Fruit fly (Drosophila melanogaster) whole organism, embryonic: ENCODE measurements around the gene Or94b.
A peak's percentile ranks its signal among the peaks of the same experiment; 100 is the strongest.

Experiments used
- Abd-B ChIP-seq: fragments of 200-800 bp; sonication (Bioruptor generic); optimal IDR thresholded peaks from 2 replicates; lab custom pipeline; 2018; ENCODE audit warnings: missing biosample characterization, mild to moderate bottlenecking, missing genetic modification characterization, moderate library complexity
- Atf6 ChIP-seq: fragments of 200-800 bp; sonication (Bioruptor generic); IDR thresholded peaks from 2 replicates; pipeline ENCODE4 v1.3.6; 2022; ENCODE audit warnings: missing biosample characterization, missing genetic modification characterization
- BtbVII ChIP-seq: fragments of 200-800 bp; sonication (Bioruptor generic); optimal IDR thresholded peaks from 3 replicates; lab custom pipeline; 2017; ENCODE audit warnings: missing biosample characterization, mild to moderate bottlenecking, missing genetic modification characterization
- CG10267 ChIP-seq: fragments of 200-800 bp; sonication (Bioruptor generic); optimal IDR thresholded peaks from 2 replicates; lab custom pipeline; 2018; ENCODE audit warnings: missing biosample characterization, mild to moderate bottlenecking, missing genetic modification characterization, moderate library complexity
- CG10321 ChIP-seq: fragments of 200-800 bp; sonication (Bioruptor generic); IDR thresholded peaks from 2 replicates; pipeline ENCODE4 v1.3.6; 2022; ENCODE audit warnings: missing biosample characterization, missing genetic modification characterization
- CG10366 ChIP-seq: fragments of 200-800 bp; sonication (Bioruptor generic); IDR thresholded peaks from 2 replicates; pipeline ENCODE4 v1.3.6; 2022; ENCODE audit warnings: missing biosample characterization, missing genetic modification characterization
- CG10959 ChIP-seq: fragments of 200-800 bp; sonication (Bioruptor generic); IDR thresholded peaks from 2 replicates; pipeline ENCODE4 v1.3.6; 2022; ENCODE audit warnings: missing biosample characterization, missing genetic modification characterization
- CG11456 ChIP-seq: fragments of 200-800 bp; sonication (Bioruptor generic); IDR thresholded peaks from 3 replicates; pipeline ENCODE4 v1.3.6; 2022; ENCODE audit warnings: missing biosample characterization, missing genetic modification characterization
- CG12769 ChIP-seq: fragments of 200-800 bp; sonication (Bioruptor generic); optimal IDR thresholded peaks from 2 replicates; lab custom pipeline; 2019; ENCODE audit warnings: missing biosample characterization, mild to moderate bottlenecking, missing genetic modification characterization, moderate library complexity
- CG14014 ChIP-seq: fragments of 200-800 bp; sonication (Bioruptor generic); IDR thresholded peaks from 2 replicates; pipeline ENCODE4 v1.3.6; 2022; ENCODE audit warnings: missing biosample characterization, missing genetic modification characterization
- CG14441 ChIP-seq: fragments of 200-800 bp; sonication (Bioruptor generic); IDR thresholded peaks from 2 replicates; pipeline ENCODE4 v1.3.6; 2022; ENCODE audit warnings: missing biosample characterization, missing genetic modification characterization
- CG14965 ChIP-seq: fragments of 200-800 bp; sonication (Bioruptor generic); optimal IDR thresholded peaks from 2 replicates; lab custom pipeline; 2016; ENCODE audit warnings: missing biosample characterization, missing genetic modification characterization, borderline replicate concordance
- CG15269 ChIP-seq: fragments of 200-800 bp; sonication (Bioruptor generic); optimal IDR thresholded peaks from 2 replicates; lab custom pipeline; 2018; ENCODE audit warnings: missing biosample characterization, mild to moderate bottlenecking, missing genetic modification characterization, moderate library complexity
- CG18619 ChIP-seq: fragments of 200-800 bp; sonication (Bioruptor generic); optimal IDR thresholded peaks from 3 replicates; lab custom pipeline; 2017; ENCODE audit warnings: missing biosample characterization, mild to moderate bottlenecking, missing genetic modification characterization
- CG3407 ChIP-seq: fragments of 200-800 bp; sonication (Bioruptor generic); optimal IDR thresholded peaks from 2 replicates; lab custom pipeline; 2018; ENCODE audit warnings: missing biosample characterization, mild to moderate bottlenecking, missing genetic modification characterization
- CG3847 ChIP-seq: fragments of 200-800 bp; sonication (Bioruptor generic); IDR thresholded peaks from 2 replicates; pipeline ENCODE4 v1.3.6; 2022; ENCODE audit warnings: missing biosample characterization, missing genetic modification characterization
- CG3995 ChIP-seq: fragments of 200-800 bp; sonication (Bioruptor generic); optimal IDR thresholded peaks from 3 replicates; lab custom pipeline; 2016; ENCODE audit warnings: missing biosample characterization, missing genetic modification characterization
- CG5953 ChIP-seq: fragments of 200-800 bp; sonication (Bioruptor generic); IDR thresholded peaks from 2 replicates; pipeline ENCODE4 v1.3.6; 2022; ENCODE audit warnings: missing biosample characterization, missing genetic modification characterization
- CG6683 ChIP-seq: fragments of 200-800 bp; sonication (Bioruptor generic); optimal IDR thresholded peaks from 2 replicates; lab custom pipeline; 2017; ENCODE audit warnings: missing biosample characterization, mild to moderate bottlenecking, missing genetic modification characterization, missing genetic modification reagents
- CG9932 ChIP-seq: fragments of 200-800 bp; sonication (Bioruptor generic); IDR thresholded peaks from 2 replicates; pipeline ENCODE4 v1.3.6; 2022; ENCODE audit warnings: missing biosample characterization, missing genetic modification characterization
- CHES-1-like ChIP-seq: fragments of 200-800 bp; sonication (Bioruptor generic); optimal IDR thresholded peaks from 2 replicates; lab custom pipeline; 2016; ENCODE audit warnings: missing biosample characterization, missing genetic modification characterization
- Dbx ChIP-seq: fragments of 200-800 bp; sonication (Bioruptor generic); IDR thresholded peaks from 3 replicates; pipeline ENCODE4 v1.3.6; 2022; ENCODE audit warnings: missing biosample characterization, missing genetic modification characterization
- Dref ChIP-seq: fragments of 200-800 bp; sonication (Bioruptor generic); IDR thresholded peaks from 2 replicates; pipeline ENCODE4 v1.3.6; 2022; ENCODE audit warnings: missing biosample characterization, missing genetic modification characterization
- Ets65A ChIP-seq: fragments of 200-800 bp; sonication (Bioruptor generic); peaks from one replicate; lab custom pipeline; 2016; ENCODE audit warnings: missing biosample characterization, missing genetic modification characterization
- Ets97D ChIP-seq: fragments of 200-800 bp; sonication (Bioruptor generic); optimal IDR thresholded peaks from 3 replicates; lab custom pipeline; 2016; ENCODE audit warnings: missing biosample characterization, missing genetic modification characterization
- H15 ChIP-seq: fragments of 200-800 bp; sonication (Bioruptor generic); IDR thresholded peaks from 3 replicates; pipeline ENCODE4 v1.3.6; 2022; ENCODE audit warnings: missing biosample characterization, missing genetic modification characterization
- H2.0 ChIP-seq: fragments of 200-800 bp; sonication (Bioruptor generic); IDR thresholded peaks from 2 replicates; pipeline ENCODE4 v1.3.6; 2022; ENCODE audit warnings: missing biosample characterization, missing genetic modification characterization
- HLH3B ChIP-seq: fragments of 200-800 bp; sonication (Bioruptor generic); IDR thresholded peaks from 2 replicates; pipeline ENCODE4 v1.3.6; 2022; ENCODE audit warnings: missing biosample characterization, missing genetic modification characterization
- Jarid2 ChIP-seq: fragments of 200-800 bp; sonication (Bioruptor generic); optimal IDR thresholded peaks from 3 replicates; lab custom pipeline; 2017; ENCODE audit warnings: mild to moderate bottlenecking, missing biosample characterization, missing genetic modification reagents, missing genetic modification characterization
- Med ChIP-seq: fragments of 200-800 bp; sonication (Bioruptor generic); peaks from one replicate; lab custom pipeline; 2016; ENCODE audit warnings: missing biosample characterization, missing genetic modification characterization, mild to moderate bottlenecking, inconsistent platforms, moderate library complexity
- Rfx ChIP-seq: fragments of 200-800 bp; sonication (Bioruptor generic); IDR thresholded peaks from 2 replicates; pipeline ENCODE4 v1.3.6; 2022; ENCODE audit warnings: missing biosample characterization, missing genetic modification characterization
- Taf1 ChIP-seq: fragments of 200-800 bp; sonication (Bioruptor generic); IDR thresholded peaks from 2 replicates; pipeline ENCODE4 v1.3.6; 2022; ENCODE audit warnings: missing biosample characterization, missing genetic modification characterization
- Usf ChIP-seq: fragments of 200-800 bp; sonication (Bioruptor generic); optimal IDR thresholded peaks from 2 replicates; lab custom pipeline; 2017; ENCODE audit warnings: missing genotype, missing biosample characterization, missing genetic modification characterization
- cas ChIP-seq: fragments of 200-800 bp; sonication (Bioruptor generic); IDR thresholded peaks from 2 replicates; pipeline ENCODE4 v1.3.6; 2022; ENCODE audit warnings: missing biosample characterization, missing genetic modification characterization
- cg ChIP-seq: fragments of 200-800 bp; sonication (Bioruptor generic); optimal IDR thresholded peaks from 3 replicates; lab custom pipeline; 2019; ENCODE audit warnings: missing biosample characterization, mild to moderate bottlenecking, missing genetic modification characterization, moderate library complexity
- croc ChIP-seq: fragments of 200-800 bp; sonication (Bioruptor generic); conservative IDR thresholded peaks from 3 replicates; pipeline ENCODE4 v1.3.6; 2022; ENCODE audit warnings: missing biosample characterization, missing genetic modification characterization
- fu2 ChIP-seq: fragments of 200-800 bp; sonication (Bioruptor generic); optimal IDR thresholded peaks from 2 replicates; lab custom pipeline; 2016; ENCODE audit warnings: missing biosample characterization, missing genetic modification characterization
- gcm ChIP-seq: fragments of 200-800 bp; sonication (Bioruptor generic); optimal IDR thresholded peaks from 2 replicates; lab custom pipeline; 2019; ENCODE audit warnings: missing biosample characterization, mild to moderate bottlenecking, missing genetic modification characterization, moderate library complexity
- ham ChIP-seq: fragments of 200-800 bp; sonication (Bioruptor generic); IDR thresholded peaks from 2 replicates; pipeline ENCODE4 v1.3.6; 2022; ENCODE audit warnings: missing biosample characterization, missing genetic modification characterization
- hbn ChIP-seq: fragments of 200-800 bp; sonication (Bioruptor generic); IDR thresholded peaks from 2 replicates; pipeline ENCODE4 v1.3.6; 2022; ENCODE audit warnings: missing biosample characterization, missing genetic modification characterization; ENCODE audit not compliant: partially characterized antibody
- jigr1 ChIP-seq: fragments of 200-800 bp; sonication (Bioruptor generic); IDR thresholded peaks from 3 replicates; pipeline ENCODE4 v1.3.6; 2022; ENCODE audit warnings: missing biosample characterization, missing genetic modification characterization
- klu ChIP-seq: fragments of 200-800 bp; sonication (Bioruptor generic); IDR thresholded peaks from 2 replicates; pipeline ENCODE4 v1.3.6; 2022; ENCODE audit warnings: missing biosample characterization, missing genetic modification characterization
- otp ChIP-seq: fragments of 200-800 bp; sonication (Bioruptor generic); IDR thresholded peaks from 3 replicates; pipeline ENCODE4, ENCODE4 v1.3.6; 2022; ENCODE audit warnings: missing biosample characterization, missing genetic modification characterization
- pan ChIP-seq, 4 experiments: fragments of >200 bp in 3 of 4; fragments of 200-800 bp in 1 of 4; sonication (Bioruptor generic) in 1 of 4; optimal IDR thresholded peaks in 3 of 4; IDR thresholded peaks in 1 of 4; 2 replicates each; pipeline versions ENCODE4 v1.3.6 to Lab custom; 2017 to 2022; ENCODE audit warnings: missing biosample characterization in 2 of 4, missing genetic modification characterization in 2 of 4, mixed read lengths in 1 of 4
- pnt ChIP-seq: fragments of 200-800 bp; sonication (Bioruptor generic); optimal IDR thresholded peaks from 3 replicates; lab custom pipeline; 2016; ENCODE audit warnings: missing biosample characterization, missing genetic modification characterization
- schlank ChIP-seq: fragments of 200-800 bp; sonication (Bioruptor generic); optimal IDR thresholded peaks from 2 replicates; lab custom pipeline; 2018; ENCODE audit warnings: missing biosample characterization, mild to moderate bottlenecking, missing genetic modification characterization
- slbo ChIP-seq: fragments of 200-800 bp; sonication (Bioruptor generic); IDR thresholded peaks from 2 replicates; pipeline ENCODE4 v1.3.6; 2022; ENCODE audit warnings: missing biosample characterization, missing genetic modification characterization
- sr ChIP-seq: fragments of 200-800 bp; sonication (Bioruptor generic); IDR thresholded peaks from 3 replicates; pipeline ENCODE4 v1.3.6; 2022; ENCODE audit warnings: missing biosample characterization, missing genetic modification characterization
- ttk ChIP-seq: fragments of 200-800 bp; sonication (Bioruptor generic); IDR thresholded peaks from 2 replicates; pipeline ENCODE4 v2.1.2; 2022; ENCODE audit warnings: missing biosample characterization, missing genetic modification characterization

Or94b gene

DNA sequence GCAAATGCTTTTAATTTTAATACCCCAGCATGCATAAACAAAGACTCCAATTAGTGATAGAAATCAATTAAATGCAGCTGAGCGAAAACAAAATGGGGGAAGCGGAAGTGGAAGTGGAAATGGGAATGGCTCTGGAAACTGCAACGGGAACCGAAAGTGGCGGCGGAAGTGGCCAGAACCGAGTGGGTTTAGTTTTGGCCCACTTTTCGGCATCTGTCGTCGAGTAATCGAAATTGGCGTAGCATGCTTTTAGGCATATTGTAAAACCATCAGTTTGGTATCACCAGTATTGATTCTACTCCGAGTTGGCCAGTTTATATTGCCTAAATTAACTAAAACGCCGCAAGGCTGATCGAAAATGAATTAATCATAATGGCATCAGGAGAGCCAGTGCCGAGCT is 15.1 kb downstream of the Or94b start (continued):
- no peak for TF ChIP-seq Abd-B (GFP tag; lab: Kevin White, UChicago)
- TF ChIP-seq CG18619 (GFP tag; lab: Kevin White, UChicago), result no peak
- TF ChIP-seq Dref (GFP tag; lab: Robert Waterston, UW), result 0 out of 2 replicates have a peak, but pooled peaks have one; percentile 22
- peak; percentile 30; the same call in 1 of the 2 replicates for TF ChIP-seq HLH3B (GFP tag; lab: Robert Waterston, UW)
- TF ChIP-seq CG12769 (tag; lab: Kevin White, UChicago), result peak; percentile 11
- TF ChIP-seq ttk (GFP tag; lab: Robert Waterston, UW), result peak; percentile 45
- TF ChIP-seq Ets97D (GFP tag; lab: Kevin White, UChicago), result peak; percentile 69
- TF ChIP-seq sr (GFP tag; lab: Robert Waterston, UW), result 0 out of 3 replicates have a peak, but pooled peaks have one; percentile 29
- no peak for TF ChIP-seq CG14014 (GFP tag; lab: Robert Waterston, UW)
- 0 out of 2 replicates have a peak, but pooled peaks have one; percentile 5 for TF ChIP-seq CG5953 (GFP tag; lab: Robert Waterston, UW)
- no peak for TF ChIP-seq CG6683 (GFP tag; lab: Kevin White, UChicago)
- no peak for TF ChIP-seq Taf1 (GFP tag; lab: Robert Waterston, UW)
- peak; percentile 27; the same call in 1 of the 2 replicates for TF ChIP-seq H2.0 (GFP tag; lab: Robert Waterston, UW)
- no peak for TF ChIP-seq CG3407 (GFP tag; lab: Kevin White, UChicago)
- TF ChIP-seq hbn, result no peak
- no peak for TF ChIP-seq fu2 (GFP tag; lab: Kevin White, UChicago)
- peak; percentile 21; the same call in 1 of the 2 replicates for TF ChIP-seq CG10366 (GFP tag; lab: Robert Waterston, UW)
- TF ChIP-seq klu, result no peak
- TF ChIP-seq Med, result peak; percentile 59
- TF ChIP-seq CG10267 (tag; lab: Kevin White, UChicago), result no peak
- TF ChIP-seq Rfx (GFP tag; lab: Robert Waterston, UW), result 0 out of 2 replicates have a peak, but pooled peaks have one; percentile 12
- TF ChIP-seq CG10321, result 0 out of 2 replicates have a peak, but pooled peaks have one; percentile 18
- TF ChIP-seq jigr1 (GFP tag; lab: Robert Waterston, UW), result no peak
- TF ChIP-seq CHES-1-like (GFP tag; lab: Kevin White, UChicago), result no peak
- TF ChIP-seq otp, result 0 out of 3 replicates have a peak, but pooled peaks have one; percentile 9
- no peak for TF ChIP-seq CG14965
- TF ChIP-seq cas, result no peak

DNA sequence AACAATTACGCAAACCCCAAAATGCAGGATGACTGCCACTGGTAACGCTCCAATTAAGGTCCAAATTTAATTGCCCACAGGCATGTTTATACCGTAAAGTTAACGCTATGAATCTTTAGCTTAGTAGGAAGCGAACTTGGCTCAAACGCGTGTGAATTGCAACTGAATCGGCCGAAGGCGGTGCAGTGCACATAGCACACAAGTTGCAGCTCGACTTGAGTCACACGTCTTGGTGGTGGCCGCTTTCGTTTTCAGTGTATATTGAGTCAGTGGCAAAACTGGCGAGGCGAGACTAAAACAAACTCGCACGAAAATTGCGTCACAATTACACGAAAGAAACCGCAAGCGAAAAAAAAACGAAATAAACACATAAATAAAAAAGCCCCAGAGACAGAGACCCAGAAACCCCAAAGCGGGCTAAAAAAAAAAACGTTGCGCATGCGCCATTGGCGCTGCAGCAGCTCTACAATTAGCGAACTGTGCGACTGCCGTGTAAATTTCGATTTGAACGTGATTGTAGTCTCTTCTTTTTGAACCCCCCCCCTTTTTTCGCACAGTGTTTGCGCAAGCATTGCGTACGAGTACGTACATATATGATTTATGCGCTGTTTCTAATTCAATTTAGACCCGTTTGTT is 20.5 kb downstream of the Or94b start:
- 0 out of 3 replicates have a peak, but pooled peaks have one; percentile 41 for TF ChIP-seq CG11456 (GFP tag; lab: Robert Waterston, UW)
- TF ChIP-seq slbo (GFP tag; lab: Robert Waterston, UW), result peak; percentile 61
- no peak for TF ChIP-seq cg (GFP tag; lab: Kevin White, UChicago)
- TF ChIP-seq CG15269 (tag; lab: Kevin White, UChicago), result no peak
- TF ChIP-seq croc (GFP tag; lab: Robert Waterston, UW), result no peak
- TF ChIP-seq CHES-1-like (GFP tag; lab: Kevin White, UChicago), result no peak
- peak; percentile 47; the same call in 1 of the 2 replicates for TF ChIP-seq Atf6
- TF ChIP-seq ham, result peak; percentile 38; the same call in 1 of the 2 replicates
- TF ChIP-seq Usf, result no peak
- peak; percentile 61 for TF ChIP-seq Ets65A (GFP tag; lab: Kevin White, UChicago)
- no peak for TF ChIP-seq CG3995
- peak; percentile 41; the same call in 1 of the 2 replicates for TF ChIP-seq CG14014 (GFP tag; lab: Robert Waterston, UW)
- TF ChIP-seq CG14441 (GFP tag; lab: Robert Waterston, UW), result no peak
- TF ChIP-seq schlank, result no peak
- 0 out of 3 replicates have a peak, but pooled peaks have one; percentile 7 for TF ChIP-seq H15 (GFP tag; lab: Robert Waterston, UW)
- TF ChIP-seq pan (optimal IDR thresholded peaks at IDR 0.05; lab: Kevin White, UChicago), result no peak
- peak in 1 of 2 experiments; percentile 5 for TF ChIP-seq pan (GFP tag; optimal IDR thresholded peaks at IDR 0.05 in 1 of 2, IDR thresholded peaks at IDR 0.05 in 1 of 2)
- TF ChIP-seq CG10959 (GFP tag; lab: Robert Waterston, UW), result no peak
- no peak for TF ChIP-seq BtbVII (GFP tag; lab: Kevin White, UChicago)
- no peak for TF ChIP-seq gcm (GFP tag; lab: Kevin White, UChicago)
- no peak for TF ChIP-seq HLH3B (GFP tag; lab: Robert Waterston, UW)
- 0 out of 2 replicates have a peak, but pooled peaks have one; percentile 12 for TF ChIP-seq CG3847 (GFP tag; lab: Robert Waterston, UW)
- no peak for TF ChIP-seq Jarid2
- TF ChIP-seq pnt (GFP tag; lab: Kevin White, UChicago), result no peak
- peak; percentile 47 for TF ChIP-seq CG9932
- TF ChIP-seq Dbx (GFP tag; lab: Robert Waterston, UW), result peak; percentile 52; the same call in 1 of the 3 replicates
